Worm (Caenorhabditis elegans) whole organism, early embryonic: ENCODE results near the gene idpp-5.

Source experiments
- F13C5.2 ChIP-seq: sonication (generic microtip); optimal IDR thresholded peaks from 2 replicates; lab custom pipeline; 2017; ENCODE audit warnings: mild to moderate bottlenecking, missing genetic modification characterization, inconsistent platforms, missing compliant biosample characterization
- ama-1 ChIP-seq: fragments of 150-350 bp; optimal IDR thresholded peaks from 2 replicates; lab custom pipeline; 2014
- ceh-13 ChIP-seq: fragments of 200-800 bp; sonication (Bioruptor generic); optimal IDR thresholded peaks from 2 replicates; lab custom pipeline; 2018; ENCODE audit warnings: mild to moderate bottlenecking, missing genetic modification characterization, missing compliant biosample characterization
- ets-7 ChIP-seq: sonication (generic microtip); optimal IDR thresholded peaks from 2 replicates; lab custom pipeline; 2016; ENCODE audit warnings: missing genotype, missing genetic modification characterization, missing compliant biosample characterization
- flt-1 ChIP-seq: fragments of 200-800 bp; sonication (Bioruptor generic); IDR thresholded peaks from 2 replicates; pipeline ENCODE4 v1.3.6; 2022; ENCODE audit warnings: missing genetic modification characterization, missing compliant biosample characterization
- hmg-4 ChIP-seq: fragments of 200-800 bp; sonication (Bioruptor generic); optimal IDR thresholded peaks from 2 replicates; lab custom pipeline; 2018; ENCODE audit warnings: mild to moderate bottlenecking, missing genetic modification characterization, missing compliant biosample characterization
- pes-1 ChIP-seq: fragments of 200-800 bp; sonication (Bioruptor generic); IDR thresholded peaks from 2 replicates; pipeline ENCODE4 v1.3.6; 2022; ENCODE audit warnings: missing genetic modification reagents, missing genetic modification characterization, missing compliant biosample characterization
- scrt-1 ChIP-seq: fragments of 200-800 bp; sonication (Bioruptor generic); IDR thresholded peaks from 2 replicates; pipeline ENCODE4 v1.3.6; 2022; ENCODE audit warnings: missing genetic modification characterization, missing compliant biosample characterization
- tbx-11 ChIP-seq: fragments of 200-800 bp; sonication (Bioruptor generic); IDR thresholded peaks from 2 replicates; pipeline ENCODE4 v1.3.6; 2022; ENCODE audit warnings: missing genetic modification characterization, missing compliant biosample characterization
- tra-4 ChIP-seq: sonication (generic microtip); optimal IDR thresholded peaks from 2 replicates; lab custom pipeline; 2017; ENCODE audit warnings: missing genetic modification characterization, missing compliant biosample characterization

DNA sequence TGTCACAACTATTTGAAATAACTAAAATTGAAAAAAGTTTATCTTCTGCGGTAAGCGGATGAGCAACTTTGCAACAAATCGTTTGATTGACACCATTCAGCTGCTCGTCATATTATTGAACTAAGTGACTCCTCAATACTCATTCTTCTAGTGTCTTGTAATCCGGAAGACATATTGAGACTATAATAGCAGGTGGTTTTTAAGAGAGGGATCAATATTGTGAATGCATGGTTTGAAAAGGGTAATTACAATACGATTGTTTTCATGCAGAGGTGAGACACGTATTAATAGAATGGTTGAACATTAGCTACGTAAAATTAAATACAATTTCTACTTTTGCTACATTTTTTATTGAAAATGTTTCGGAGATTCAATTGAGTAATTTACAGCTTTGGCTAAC, 49.4 kb downstream of the idpp-5 start:
- TF ChIP-seq tra-4 (tag; lab: Kevin White, UChicago), result no peak
- TF ChIP-seq ama-1 (lab: Kevin White, UChicago), result no peak
- TF ChIP-seq scrt-1, result no peak
- TF ChIP-seq hmg-4 (GFP tag; lab: Kevin White, UChicago), result no peak
- no peak for TF ChIP-seq pes-1 (GFP tag; lab: Robert Waterston, UW)
- no peak for TF ChIP-seq ets-7 (tag; lab: Kevin White, UChicago)
- no peak for TF ChIP-seq ceh-13 (GFP tag; lab: Kevin White, UChicago)
- TF ChIP-seq flt-1 (GFP tag; lab: Robert Waterston, UW), result no peak
- no peak for TF ChIP-seq tbx-11
- no peak for TF ChIP-seq F13C5.2
